Fruit fly (Drosophila melanogaster) whole organism, embryonic: Measurements from ENCODE around the gene CG12608.

Experiments used
- Ada2b ChIP-seq: fragments of 200-800 bp; sonication (Bioruptor generic); IDR thresholded peaks from 2 replicates; pipeline ENCODE4 v1.3.6; 2022; ENCODE audit warnings: missing biosample characterization, missing genetic modification characterization
- Atf-2 ChIP-seq: fragments of 200-800 bp; sonication (Bioruptor generic); optimal IDR thresholded peaks from 2 replicates; lab custom pipeline; 2016; ENCODE audit warnings: missing biosample characterization, missing genetic modification characterization
- C15 ChIP-seq: fragments of 200-800 bp; sonication (Bioruptor generic); IDR thresholded peaks from 3 replicates; pipeline ENCODE4 v1.3.6; 2022; ENCODE audit warnings: missing biosample characterization, missing genetic modification characterization
- CG10654 ChIP-seq: fragments of 200-800 bp; sonication (Bioruptor generic); optimal IDR thresholded peaks from 2 replicates; lab custom pipeline; 2016; ENCODE audit warnings: missing biosample characterization, missing genetic modification characterization
- CG14441 ChIP-seq: fragments of 200-800 bp; sonication (Bioruptor generic); IDR thresholded peaks from 2 replicates; pipeline ENCODE4 v1.3.6; 2022; ENCODE audit warnings: missing biosample characterization, missing genetic modification characterization
- CG16779 ChIP-seq: fragments of 200-800 bp; sonication (Bioruptor generic); IDR thresholded peaks from 2 replicates; pipeline ENCODE4 v1.3.6; 2022; ENCODE audit warnings: missing biosample characterization, missing genetic modification characterization
- CG16813 ChIP-seq: fragments of 200-800 bp; sonication (Bioruptor generic); IDR thresholded peaks from 3 replicates; pipeline ENCODE4 v1.3.6; 2022; ENCODE audit warnings: missing biosample characterization, missing genetic modification characterization; ENCODE audit not compliant: partially characterized antibody
- CG16815 ChIP-seq: fragments of 200-800 bp; sonication (Bioruptor generic); optimal IDR thresholded peaks from 3 replicates; lab custom pipeline; 2017; ENCODE audit warnings: missing biosample characterization, mild to moderate bottlenecking, missing genetic modification characterization
- CG17568 ChIP-seq: fragments of 200-800 bp; sonication (Bioruptor generic); optimal IDR thresholded peaks from 2 replicates; lab custom pipeline; 2018; ENCODE audit warnings: missing biosample characterization, mild to moderate bottlenecking, missing genetic modification characterization, moderate library complexity
- CG1832 ChIP-seq: fragments of 200-800 bp; sonication (Bioruptor generic); optimal IDR thresholded peaks from 2 replicates; lab custom pipeline; 2017; ENCODE audit warnings: missing biosample characterization, mild to moderate bottlenecking, missing genetic modification characterization, inconsistent platforms
- CG2889 ChIP-seq: fragments of 200-800 bp; sonication (Bioruptor generic); IDR thresholded peaks from 3 replicates; pipeline ENCODE4 v1.3.6; 2022; ENCODE audit warnings: missing biosample characterization, missing genetic modification characterization
- CG30403 ChIP-seq: fragments of 200-800 bp; sonication (Bioruptor generic); optimal IDR thresholded peaks from 3 replicates; lab custom pipeline; 2016; ENCODE audit warnings: missing biosample characterization, missing genetic modification characterization
- CG3726 ChIP-seq: fragments of 200-800 bp; sonication (Bioruptor generic); IDR thresholded peaks from 3 replicates; pipeline ENCODE4, ENCODE4 v1.3.6; 2022; ENCODE audit warnings: missing biosample characterization, missing genetic modification characterization
- CG3838 ChIP-seq: fragments of 200-800 bp; sonication (Bioruptor generic); optimal IDR thresholded peaks from 3 replicates; lab custom pipeline; 2016; ENCODE audit warnings: missing biosample characterization, missing genetic modification characterization
- CG3995 ChIP-seq: fragments of 200-800 bp; sonication (Bioruptor generic); optimal IDR thresholded peaks from 3 replicates; lab custom pipeline; 2016; ENCODE audit warnings: missing biosample characterization, missing genetic modification characterization
- CG5953 ChIP-seq: fragments of 200-800 bp; sonication (Bioruptor generic); IDR thresholded peaks from 2 replicates; pipeline ENCODE4 v1.3.6; 2022; ENCODE audit warnings: missing biosample characterization, missing genetic modification characterization
- CG6254 ChIP-seq: fragments of 200-800 bp; sonication (Bioruptor generic); optimal IDR thresholded peaks from 3 replicates; lab custom pipeline; 2017; ENCODE audit warnings: mild to moderate bottlenecking, missing biosample characterization, missing genetic modification reagents, missing genetic modification characterization
- CG6689 ChIP-seq: fragments of 200-800 bp; sonication (Bioruptor generic); IDR thresholded peaks from 2 replicates; pipeline ENCODE4 v1.3.6; 2022; ENCODE audit warnings: missing biosample characterization, missing genetic modification characterization
- CG7357 ChIP-seq: fragments of 200-800 bp; sonication (Bioruptor generic); IDR thresholded peaks from 3 replicates; pipeline ENCODE4 v1.3.6; 2022; ENCODE audit warnings: missing biosample characterization, missing genetic modification characterization
- CG8478 ChIP-seq: fragments of >200 bp; optimal IDR thresholded peaks from 2 replicates; lab custom pipeline; 2018
- CG9876 ChIP-seq: fragments of 200-800 bp; sonication (Bioruptor generic); optimal IDR thresholded peaks from 2 replicates; lab custom pipeline; 2016; ENCODE audit warnings: missing biosample characterization, missing genetic modification characterization
- Dfd ChIP-seq, 2 experiments: fragments of >200 bp; optimal IDR thresholded peaks; 2 replicates each; lab custom pipeline; 2017; ENCODE audit warnings: missing biosample characterization in 2 of 2, missing genetic modification characterization in 2 of 2
- GATAe ChIP-seq: fragments of 200-800 bp; sonication (Bioruptor generic); conservative IDR thresholded peaks from 2 replicates; pipeline ENCODE4 v1.3.6; 2022; ENCODE audit warnings: missing biosample characterization, missing genetic modification characterization
- HHEX ChIP-seq: fragments of 200-800 bp; sonication (Bioruptor generic); optimal IDR thresholded peaks from 3 replicates; lab custom pipeline; 2017; ENCODE audit warnings: missing biosample characterization, mild to moderate bottlenecking, missing genetic modification characterization, missing genetic modification reagents
- HLHmδ ChIP-seq: fragments of 200-800 bp; sonication (Bioruptor generic); optimal IDR thresholded peaks from 2 replicates; lab custom pipeline; 2018; ENCODE audit warnings: missing biosample characterization, mild to moderate bottlenecking, missing genetic modification characterization, moderate library complexity
- Hr3 ChIP-seq: fragments of 200-800 bp; sonication (Bioruptor generic); optimal IDR thresholded peaks from 3 replicates; lab custom pipeline; 2016; ENCODE audit warnings: missing biosample characterization, missing genetic modification characterization
- PHDP ChIP-seq: fragments of 200-800 bp; sonication (Bioruptor generic); optimal IDR thresholded peaks from 3 replicates; lab custom pipeline; 2018; ENCODE audit warnings: missing biosample characterization, mild to moderate bottlenecking, missing genetic modification characterization, moderate library complexity
- Sin3A ChIP-seq: fragments of >200 bp; optimal IDR thresholded peaks from 2 replicates; lab custom pipeline; 2018
- Six4 ChIP-seq: fragments of 200-800 bp; sonication (Bioruptor generic); optimal IDR thresholded peaks from 2 replicates; lab custom pipeline; 2016; ENCODE audit warnings: missing biosample characterization, missing genetic modification characterization
- Sox100B ChIP-seq: fragments of 200-800 bp; sonication (Bioruptor generic); optimal IDR thresholded peaks from 3 replicates; lab custom pipeline; 2018; ENCODE audit warnings: missing biosample characterization, mild to moderate bottlenecking, missing genetic modification characterization
- Sry-β ChIP-seq: fragments of 200-800 bp; sonication (Bioruptor generic); optimal IDR thresholded peaks from 2 replicates; lab custom pipeline; 2018; ENCODE audit warnings: missing biosample characterization, mild to moderate bottlenecking, missing genetic modification characterization, moderate library complexity
- Usf ChIP-seq: fragments of 200-800 bp; sonication (Bioruptor generic); optimal IDR thresholded peaks from 2 replicates; lab custom pipeline; 2017; ENCODE audit warnings: missing genotype, missing biosample characterization, missing genetic modification characterization
- amos ChIP-seq: fragments of 200-800 bp; sonication (Bioruptor generic); IDR thresholded peaks from 2 replicates; pipeline ENCODE4 v1.3.6; 2022; ENCODE audit warnings: missing biosample characterization, missing genetic modification characterization; ENCODE audit not compliant: partially characterized antibody
- bbx ChIP-seq: fragments of 200-800 bp; sonication (Bioruptor generic); IDR thresholded peaks from 2 replicates; pipeline ENCODE4 v1.3.6; 2022; ENCODE audit warnings: missing biosample characterization, missing genetic modification characterization; ENCODE audit not compliant: partially characterized antibody
- bowl ChIP-seq: fragments of 200-800 bp; sonication (Bioruptor generic); IDR thresholded peaks from 2 replicates; pipeline ENCODE4 v1.3.6; 2022; ENCODE audit warnings: missing biosample characterization, missing genetic modification characterization
- br ChIP-seq: fragments of >200 bp; optimal IDR thresholded peaks from 2 replicates; lab custom pipeline; 2017
- chif ChIP-seq, 2 experiments: fragments of 200-800 bp; sonication (Bioruptor generic); optimal IDR thresholded peaks; 3 replicates each; lab custom pipeline; 2016; ENCODE audit warnings: missing biosample characterization in 2 of 2, missing genetic modification characterization in 2 of 2
- croc ChIP-seq: fragments of 200-800 bp; sonication (Bioruptor generic); conservative IDR thresholded peaks from 3 replicates; pipeline ENCODE4 v1.3.6; 2022; ENCODE audit warnings: missing biosample characterization, missing genetic modification characterization
- dmrt99B ChIP-seq: fragments of 200-800 bp; sonication (Bioruptor generic); optimal IDR thresholded peaks from 2 replicates; lab custom pipeline; 2018; ENCODE audit warnings: missing biosample characterization, mild to moderate bottlenecking, missing genetic modification characterization, moderate library complexity
- esg ChIP-seq: fragments of 200-800 bp; sonication (Bioruptor generic); conservative IDR thresholded peaks from 2 replicates; pipeline ENCODE4 v1.3.6; 2022; ENCODE audit warnings: missing biosample characterization, missing genetic modification characterization
- eyg ChIP-seq: fragments of 200-800 bp; sonication (Bioruptor generic); optimal IDR thresholded peaks from 3 replicates; lab custom pipeline; 2016; ENCODE audit warnings: missing biosample characterization, missing genetic modification characterization
- gem ChIP-seq: fragments of 200-800 bp; sonication (Bioruptor generic); optimal IDR thresholded peaks from 2 replicates; lab custom pipeline; 2019; ENCODE audit warnings: missing biosample characterization, mild to moderate bottlenecking, missing genetic modification characterization, moderate library complexity
- kay ChIP-seq: fragments of 200-800 bp; sonication (Bioruptor generic); optimal IDR thresholded peaks from 2 replicates; lab custom pipeline; 2016; ENCODE audit warnings: missing biosample characterization, missing genetic modification characterization
- lilli ChIP-seq: fragments of 200-800 bp; sonication (Bioruptor generic); optimal IDR thresholded peaks from 3 replicates; lab custom pipeline; 2016; ENCODE audit warnings: missing biosample characterization, missing genetic modification characterization
- luna ChIP-seq: fragments of 200-800 bp; sonication (Bioruptor generic); optimal IDR thresholded peaks from 2 replicates; lab custom pipeline; 2016; ENCODE audit warnings: missing biosample characterization, missing genetic modification characterization
- pb ChIP-seq: fragments of 200-800 bp; sonication (Bioruptor generic); optimal IDR thresholded peaks from 3 replicates; lab custom pipeline; 2016; ENCODE audit warnings: missing biosample characterization, missing genetic modification characterization
- prd ChIP-seq, 3 experiments: fragments of >200 bp in 2 of 3; fragments of 200-800 bp in 1 of 3; sonication (Bioruptor generic) in 1 of 3; optimal IDR thresholded peaks in 2 of 3; IDR thresholded peaks in 1 of 3; 2 replicates in 2 of 3; 3 replicates in 1 of 3; pipeline versions ENCODE4 v1.3.6 to Lab custom; 2017 to 2022; ENCODE audit warnings: missing biosample characterization in 1 of 3, missing genetic modification characterization in 1 of 3
- row ChIP-seq: fragments of 200-800 bp; sonication (Bioruptor generic); IDR thresholded peaks from 3 replicates; pipeline ENCODE4 v1.3.6; 2022; ENCODE audit warnings: missing biosample characterization, missing genetic modification characterization
- sens-2 ChIP-seq: fragments of 200-800 bp; sonication (Bioruptor generic); IDR thresholded peaks from 2 replicates; pipeline ENCODE4 v1.3.6; 2022; ENCODE audit warnings: missing biosample characterization, missing genetic modification characterization
- tll ChIP-seq, 2 experiments: fragments of 200-800 bp in 1 of 2; fragments of >200 bp in 1 of 2; sonication (Bioruptor generic) in 1 of 2; optimal IDR thresholded peaks; 2 replicates each; lab custom pipeline; 2017 to 2019; ENCODE audit warnings: missing biosample characterization in 2 of 2, missing genetic modification characterization in 2 of 2, mild to moderate bottlenecking in 1 of 2, moderate library complexity in 1 of 2
- tup ChIP-seq: fragments of 200-800 bp; sonication (Bioruptor generic); optimal IDR thresholded peaks from 2 replicates; lab custom pipeline; 2016; ENCODE audit warnings: missing biosample characterization, mild to moderate bottlenecking, missing genetic modification characterization, moderate library complexity
- vfl ChIP-seq: fragments of 200-800 bp; sonication (Bioruptor generic); optimal IDR thresholded peaks from 2 replicates; lab custom pipeline; 2016; ENCODE audit warnings: missing biosample characterization, missing genetic modification characterization

CG12608 gene

DNA sequence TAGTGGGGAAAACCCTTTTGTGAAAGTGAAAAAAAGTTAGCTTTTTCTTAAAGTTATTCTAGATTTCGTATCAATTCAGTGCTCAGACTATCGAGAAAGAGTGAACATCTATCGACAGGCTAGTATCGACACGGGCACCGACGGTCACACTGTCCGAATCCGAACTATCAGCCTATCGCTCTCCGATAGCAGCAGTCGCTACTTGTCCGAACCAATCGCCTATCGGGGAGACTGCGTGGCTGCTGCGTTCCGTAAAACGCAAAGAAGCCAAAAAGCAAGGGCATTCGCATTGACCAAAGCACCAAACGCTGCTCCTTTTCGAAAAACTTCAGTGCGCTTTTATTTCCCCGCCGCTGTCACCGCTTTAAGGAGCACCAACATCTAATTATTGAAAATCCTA lies 25.1 kb downstream of the CG12608 start, which contains the start of gene Top1 (continued):
- TF ChIP-seq luna (GFP tag; lab: Kevin White, UChicago) (no peak), chif (GFP tag; optimal IDR thresholded peaks at IDR 0.05; lab: Kevin White, UChicago) (peak in 1 of 2 experiments; percentile 9), Usf (GFP tag; lab: Kevin White, UChicago) (no peak), CG10654 (no peak), row (GFP tag; lab: Robert Waterston, UW) (peak; percentile 87), PHDP (tag; lab: Kevin White, UChicago) (no peak), CG7357 (no peak), CG30403 (GFP tag; lab: Kevin White, UChicago) (peak; percentile 10), CG3838 (GFP tag; lab: Kevin White, UChicago) (no peak), CG5953 (GFP tag; lab: Robert Waterston, UW) (no peak), Hr3 (GFP tag; lab: Kevin White, UChicago) (no peak), CG6254 (GFP tag; lab: Kevin White, UChicago) (no peak), CG16779 (GFP tag; lab: Robert Waterston, UW) (no peak), br (lab: Kevin White, UChicago) (no peak), CG6689 (GFP tag; lab: Robert Waterston, UW) (no peak), Ada2b (no peak), sens-2 (GFP tag; lab: Robert Waterston, UW) (no peak), croc (GFP tag; lab: Robert Waterston, UW) (no peak), bbx (GFP tag; lab: Robert Waterston, UW) (peak; percentile 98), GATAe (GFP tag; lab: Robert Waterston, UW) (peak; percentile 30; the same call in 1 of the 2 replicates), HLHmδ (peak; percentile 55), CG2889 (no peak), eyg (GFP tag; lab: Kevin White, UChicago) (no peak), CG1832 (GFP tag; lab: Kevin White, UChicago) (no peak), CG17568 (GFP tag; lab: Kevin White, UChicago) (no peak), Six4 (GFP tag; lab: Kevin White, UChicago) (no peak), lilli (GFP tag; lab: Kevin White, UChicago) (peak; percentile 38), Dfd (GFP tag; optimal IDR thresholded peaks at IDR 0.05; lab: Kevin White, UChicago) (no peak), tup (GFP tag; lab: Kevin White, UChicago) (no peak), CG16815 (GFP tag; lab: Kevin White, UChicago) (no peak), HHEX (GFP tag; lab: Kevin White, UChicago) (no peak), dmrt99B (tag; lab: Kevin White, UChicago) (no peak), tll (GFP tag; optimal IDR thresholded peaks at IDR 0.05; lab: Kevin White, UChicago) (no peak), gem (tag; lab: Kevin White, UChicago) (no peak), CG9876 (peak; percentile 28), CG14441 (0 out of 2 replicates have a peak, but pooled peaks have one; percentile 10), CG3726 (GFP tag; lab: Robert Waterston, UW) (no peak), CG16813 (GFP tag; lab: Robert Waterston, UW) (peak; percentile 97), kay (GFP tag; lab: Kevin White, UChicago) (no peak), amos (GFP tag; lab: Robert Waterston, UW) (peak; percentile 98), C15 (GFP tag; lab: Robert Waterston, UW) (no peak), CG3995 (GFP tag; lab: Kevin White, UChicago) (peak; percentile 99), Sry-β (GFP tag; lab: Kevin White, UChicago) (peak; percentile 25), esg (no peak), pb (GFP tag; lab: Kevin White, UChicago) (no peak), vfl (GFP tag; lab: Kevin White, UChicago) (no peak), bowl (GFP tag; lab: Robert Waterston, UW) (no peak), prd (optimal IDR thresholded peaks at IDR 0.05; lab: Kevin White, UChicago) (no peak), prd (GFP tag; IDR thresholded peaks at IDR 0.05; lab: Robert Waterston, UW) (peak; percentile 38; the same call in 2 of the 3 replicates), CG8478 (lab: Kevin White, UChicago) (no peak), Sox100B (GFP tag; lab: Kevin White, UChicago) (no peak), Sin3A (lab: Kevin White, UChicago) (peak; percentile 30), Atf-2 (no peak)
